Worm (Caenorhabditis elegans) whole organism, mixed stage, embryonic: Measurements from ENCODE around the gene F36D3.8.

Source experiments
- M03D4.4 ChIP-seq: sonication (generic microtip); optimal IDR thresholded peaks from 2 replicates; lab custom pipeline; 2017; ENCODE audit warnings: mild to moderate bottlenecking, missing genetic modification characterization, missing compliant biosample characterization
- blmp-1 ChIP-seq: fragments of 150-350 bp; optimal IDR thresholded peaks from 2 replicates; lab custom pipeline; 2014; ENCODE audit warnings: missing biosample characterization, missing genetic modification characterization
- ceh-39 ChIP-seq: fragments of 150-350 bp; optimal IDR thresholded peaks from 2 replicates; lab custom pipeline; 2014; ENCODE audit warnings: missing biosample characterization, missing genetic modification characterization
- ceh-43 ChIP-seq: fragments of 200-800 bp; sonication (Bioruptor generic); optimal IDR thresholded peaks from 2 replicates; lab custom pipeline; 2018; ENCODE audit warnings: mild to moderate bottlenecking, missing genetic modification characterization, moderate library complexity, missing compliant biosample characterization
- ces-1 ChIP-seq: fragments of 150-350 bp; optimal IDR thresholded peaks from 2 replicates; lab custom pipeline; 2014; ENCODE audit warnings: missing biosample characterization, missing genetic modification reagents, missing genetic modification characterization
- elt-1 ChIP-seq: sonication (generic microtip); optimal IDR thresholded peaks from 2 replicates; lab custom pipeline; 2017; ENCODE audit warnings: missing genetic modification characterization, mild to moderate bottlenecking, missing compliant biosample characterization, antibody characterized with exemption, moderate library complexity, borderline replicate concordance; ENCODE audit not compliant: insufficient read depth
- flh-1 ChIP-seq: fragments of 200-800 bp; sonication (Bioruptor generic); optimal IDR thresholded peaks from 2 replicates; lab custom pipeline; 2018; ENCODE audit warnings: mild to moderate bottlenecking, missing genetic modification characterization, moderate library complexity, missing compliant biosample characterization
- ham-2 ChIP-seq: fragments of 200-800 bp; sonication (Bioruptor generic); optimal IDR thresholded peaks from 2 replicates; lab custom pipeline; 2018; ENCODE audit warnings: mild to moderate bottlenecking, missing genetic modification characterization, missing compliant biosample characterization
- hlh-1 ChIP-seq: fragments of 150-350 bp; optimal IDR thresholded peaks from 2 replicates; lab custom pipeline; 2014; ENCODE audit warnings: missing biosample characterization, missing genetic modification reagents, missing genetic modification characterization
- lin-13 ChIP-seq: fragments of 150-350 bp; optimal IDR thresholded peaks from 2 replicates; lab custom pipeline; 2014; ENCODE audit warnings: missing biosample characterization, missing genetic modification characterization
- lsy-2 ChIP-seq: fragments of 150-350 bp; optimal IDR thresholded peaks from 2 replicates; lab custom pipeline; 2014; ENCODE audit warnings: missing biosample characterization, missing genetic modification characterization
- mab-5 ChIP-seq: fragments of 150-350 bp; optimal IDR thresholded peaks from 2 replicates; lab custom pipeline; 2014; ENCODE audit warnings: missing biosample characterization, missing genetic modification characterization
- mep-1 ChIP-seq: fragments of 150-350 bp; optimal IDR thresholded peaks from 2 replicates; lab custom pipeline; 2017; ENCODE audit warnings: missing biosample characterization, missing genetic modification reagents, missing genetic modification characterization, inconsistent platforms
- mls-2 ChIP-seq: sonication (generic microtip); optimal IDR thresholded peaks from 2 replicates; lab custom pipeline; 2016; ENCODE audit warnings: mild to moderate bottlenecking, missing genetic modification characterization, moderate library complexity, missing compliant biosample characterization
- nhr-12 ChIP-seq: fragments of 150-350 bp; optimal IDR thresholded peaks from 2 replicates; lab custom pipeline; 2014; ENCODE audit warnings: missing biosample characterization, missing genetic modification characterization
- nhr-237 ChIP-seq: fragments of 150-350 bp; optimal IDR thresholded peaks from 2 replicates; lab custom pipeline; 2014; ENCODE audit warnings: missing biosample characterization, missing genetic modification characterization
- nhr-28 ChIP-seq: fragments of 150-350 bp; optimal IDR thresholded peaks from 2 replicates; lab custom pipeline; 2014; ENCODE audit warnings: missing biosample characterization, missing genetic modification characterization
- nhr-76 ChIP-seq: sonication (generic microtip); optimal IDR thresholded peaks from 2 replicates; lab custom pipeline; 2017; ENCODE audit warnings: missing biosample characterization, missing genetic modification characterization
- pha-4 ChIP-seq: fragments of 150-350 bp; optimal IDR thresholded peaks from 2 replicates; lab custom pipeline; 2018; ENCODE audit warnings: missing biosample characterization, missing genetic modification reagents, missing genetic modification characterization
- sem-2 ChIP-seq: fragments of 200-800 bp; sonication (Bioruptor generic); optimal IDR thresholded peaks from 2 replicates; lab custom pipeline; 2018; ENCODE audit warnings: mild to moderate bottlenecking, missing genetic modification characterization, missing compliant biosample characterization
- snpc-4 ChIP-seq: fragments of 150-350 bp; optimal IDR thresholded peaks from 2 replicates; lab custom pipeline; 2014; ENCODE audit warnings: missing biosample characterization, missing genetic modification characterization
- sptf-1 ChIP-seq: sonication (generic microtip); optimal IDR thresholded peaks from 2 replicates; lab custom pipeline; 2017; ENCODE audit warnings: mild to moderate bottlenecking, missing genetic modification characterization, moderate library complexity, missing compliant biosample characterization
- unc-120 ChIP-seq: sonication (generic microtip); optimal IDR thresholded peaks from 2 replicates; lab custom pipeline; 2017; ENCODE audit warnings: missing genetic modification characterization, missing compliant biosample characterization; ENCODE audit not compliant: poor library complexity, severe bottlenecking
- unc-39 ChIP-seq: fragments of 150-350 bp; optimal IDR thresholded peaks from 2 replicates; lab custom pipeline; 2014; ENCODE audit warnings: missing biosample characterization, missing genetic modification characterization
- unc-62 ChIP-seq: fragments of 150-350 bp; optimal IDR thresholded peaks from 2 replicates; lab custom pipeline; 2014; ENCODE audit warnings: missing biosample characterization, missing genetic modification reagents, missing genetic modification characterization
- zip-8 ChIP-seq: fragments of 150-350 bp; optimal IDR thresholded peaks from 2 replicates; lab custom pipeline; 2014; ENCODE audit warnings: missing biosample characterization, missing genetic modification characterization
- ztf-11 ChIP-seq: fragments of 150-350 bp; optimal IDR thresholded peaks from 2 replicates; lab custom pipeline; 2014; ENCODE audit warnings: missing biosample characterization, missing genetic modification characterization

Gene F36D3.8

DNA sequence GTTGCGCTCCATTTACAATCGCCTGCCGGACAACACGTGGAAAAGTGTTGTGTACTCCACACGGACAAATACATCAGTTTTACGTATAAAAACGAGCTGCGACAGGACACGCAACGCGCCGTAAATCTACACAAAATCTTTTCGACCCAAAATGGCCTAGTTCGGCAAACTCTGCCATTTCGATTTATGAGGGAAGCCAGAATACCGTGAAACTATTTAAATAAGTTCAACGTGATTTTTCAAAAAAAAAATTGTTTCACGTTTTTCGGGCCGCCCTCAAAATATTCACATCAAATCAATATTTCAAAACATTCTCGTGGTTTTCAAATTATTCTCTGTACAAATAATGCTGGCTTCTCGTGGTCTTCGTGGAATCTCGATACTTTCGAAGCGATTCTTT is at the start of gene F36D3.8:
TSS of gene F36D3.8 (plus strand) at position 301 of the 400 bp plus-strand sequence.
- TF ChIP-seq mab-5 (tag; lab: Kevin White, UChicago) (no peak), mls-2 (tag; lab: Kevin White, UChicago) (no peak), unc-39 (no peak), elt-1 (tag; lab: Kevin White, UChicago) (no peak), ham-2 (GFP tag; lab: Kevin White, UChicago) (no peak), blmp-1 (tag; lab: Kevin White, UChicago) (no peak), nhr-28 (no peak), ztf-11 (tag; lab: Kevin White, UChicago) (no peak), ces-1 (no peak), M03D4.4 (tag; lab: Kevin White, UChicago) (no peak), nhr-237 (tag; lab: Kevin White, UChicago) (no peak), hlh-1 (no peak)

DNA sequence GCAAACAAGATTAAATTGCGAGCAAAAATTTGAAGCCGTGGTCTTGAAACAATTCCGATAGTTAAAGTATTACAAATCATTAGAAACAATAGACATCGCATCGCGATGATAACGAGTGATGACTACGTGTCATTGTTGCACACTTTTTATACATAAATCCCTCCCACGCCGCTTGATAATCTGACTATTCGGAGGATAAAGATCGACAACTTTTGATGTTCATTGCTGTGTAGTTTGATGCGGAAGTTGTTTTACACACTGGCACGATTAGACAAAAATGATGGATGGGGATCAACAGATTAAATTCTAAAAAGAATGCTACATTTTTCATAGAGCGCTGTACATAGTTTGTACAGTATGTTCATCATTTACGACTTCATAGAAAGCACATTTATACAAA is 47.7 kb upstream of the F36D3.8 start, which contains the start of gene T08G3.11:
TSS of gene T08G3.11 (minus strand) at position 101 of the 400 bp plus-strand sequence.
- TF ChIP-seq ceh-39 (tag; lab: Kevin White, UChicago) (no peak), sptf-1 (tag; lab: Kevin White, UChicago) (no peak)

DNA sequence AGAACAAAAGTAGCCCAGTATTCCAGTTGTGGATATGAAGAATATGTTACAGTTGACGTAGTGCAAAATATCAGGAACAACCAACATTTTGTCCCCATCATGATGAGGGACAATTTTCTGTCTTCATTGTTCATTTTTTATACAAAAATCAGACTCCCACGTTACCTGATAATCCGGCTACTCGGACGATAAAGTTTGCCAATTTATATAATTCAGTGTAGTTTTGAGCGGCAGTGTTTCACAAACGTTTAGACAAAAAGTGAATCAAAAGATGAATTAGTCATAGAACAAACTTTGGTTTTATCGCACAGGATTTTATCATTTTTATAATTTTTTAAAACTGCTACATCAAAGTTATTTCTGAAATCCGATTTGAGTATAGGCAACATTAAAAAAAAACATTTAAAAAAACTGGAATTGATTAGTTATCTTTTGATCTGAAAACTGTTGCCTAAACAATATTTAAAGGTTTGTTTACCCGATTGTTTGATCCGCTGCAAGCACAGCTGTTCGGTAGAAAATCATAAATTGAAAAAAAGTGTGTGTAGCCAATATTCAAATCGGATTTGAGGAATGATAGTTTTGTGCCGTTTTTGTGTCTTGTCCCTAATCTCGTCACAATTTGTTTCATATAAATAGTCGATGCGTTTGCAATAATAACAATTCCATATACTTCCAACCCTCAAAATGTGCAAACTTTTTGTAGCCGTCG is 45.9 kb upstream of the F36D3.8 start, which contains the start of the genes F57E7.4 and spig-6:
TSS of gene F57E7.4 (minus strand) at position 101 of the 712 bp plus-strand sequence.
TSS of gene spig-6 (plus strand) at position 662 of the 712 bp plus-strand sequence.
- TF ChIP-seq ceh-39 (tag; lab: Kevin White, UChicago): no peak
- TF ChIP-seq M03D4.4 (tag; lab: Kevin White, UChicago): no peak
- TF ChIP-seq mls-2 (tag; lab: Kevin White, UChicago): no peak
- TF ChIP-seq pha-4: no peak

DNA sequence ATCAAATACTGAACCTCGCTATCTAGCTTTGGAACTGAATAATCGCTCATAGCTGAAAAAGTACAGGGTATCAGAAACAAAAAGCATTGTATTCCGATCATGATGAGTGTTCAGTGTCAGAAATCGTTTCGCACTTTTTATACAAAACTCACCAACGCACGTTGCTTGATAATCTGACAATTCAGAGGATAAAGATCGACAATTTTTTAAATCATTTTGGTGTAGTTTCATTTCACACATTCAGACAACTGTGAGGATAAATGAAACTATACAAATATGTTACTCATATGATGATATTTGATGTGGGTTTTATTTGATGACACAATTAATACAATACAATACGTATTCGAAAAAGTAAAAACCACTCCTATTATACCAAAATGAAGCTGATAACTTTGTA is 43.9 kb upstream of the F36D3.8 start, which contains the start of gene F57E7.2:
TSS of gene F57E7.2 (minus strand) at position 101 of the 400 bp plus-strand sequence.
- TF ChIP-seq ces-1: no peak
- no peak for TF ChIP-seq mep-1 (tag; lab: Kevin White, UChicago)
- TF ChIP-seq zip-8 (tag; lab: Kevin White, UChicago): no peak
- TF ChIP-seq lsy-2 (tag; lab: Kevin White, UChicago): no peak
- TF ChIP-seq, all 35 proteins: peak for 0

DNA sequence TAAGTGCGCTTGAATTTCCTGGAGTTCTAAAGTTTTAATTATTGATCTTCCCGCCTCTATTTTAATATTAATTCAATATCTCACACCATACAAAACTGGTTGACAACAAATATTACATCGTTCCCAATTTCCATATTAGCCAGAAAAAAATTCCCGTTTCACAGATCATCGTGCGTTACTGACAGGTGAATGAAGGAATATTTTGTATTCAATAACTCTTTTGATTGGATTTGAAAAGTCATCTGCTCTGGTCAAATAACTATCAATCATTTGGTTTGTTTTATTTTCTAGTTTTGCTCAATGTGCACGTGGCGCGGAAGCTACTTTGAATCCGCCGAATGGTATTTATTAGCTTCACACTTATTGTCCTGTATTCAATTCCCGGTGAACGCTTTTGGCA is 43.3 kb upstream of the F36D3.8 start, which contains the start of gene srh-139:
TSS of gene srh-139 (plus strand) at position 301 of the 400 bp plus-strand sequence.
- TF ChIP-seq flh-1 (GFP tag; lab: Kevin White, UChicago) (no peak), unc-120 (tag; lab: Kevin White, UChicago) (no peak), sem-2 (GFP tag; lab: Kevin White, UChicago) (no peak), hlh-1 (no peak), mep-1 (tag; lab: Kevin White, UChicago) (no peak), pha-4 (no peak), ham-2 (GFP tag; lab: Kevin White, UChicago) (no peak), nhr-12 (tag; lab: Kevin White, UChicago) (no peak), mls-2 (tag; lab: Kevin White, UChicago) (no peak), ceh-39 (tag; lab: Kevin White, UChicago) (no peak), ces-1 (no peak)

DNA sequence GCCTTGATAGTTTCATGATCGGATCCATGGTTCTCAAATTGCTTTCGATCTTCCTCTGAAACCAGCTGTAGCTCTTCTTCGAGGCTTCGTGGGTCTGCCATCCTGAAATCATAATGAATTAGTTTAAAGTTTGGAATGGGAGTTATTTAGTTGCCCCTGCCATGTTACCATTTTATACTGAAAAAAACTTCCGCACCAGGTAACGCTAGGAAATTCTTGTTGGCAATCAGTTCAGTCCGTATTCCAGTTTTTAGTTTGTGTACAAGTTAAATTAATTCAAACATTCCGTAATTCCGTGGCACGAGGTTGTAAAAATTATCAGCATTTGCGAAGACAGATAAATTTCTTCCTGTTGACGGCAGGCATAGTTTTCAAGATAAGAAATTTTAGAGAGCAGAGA is 39.5 kb upstream of the F36D3.8 start, which contains the start of gene Y32B12A.5:
TSS of gene Y32B12A.5 (minus strand) at position 101 of the 400 bp plus-strand sequence.
- TF ChIP-seq elt-1 (tag; lab: Kevin White, UChicago) (no peak), nhr-76 (tag; lab: Kevin White, UChicago) (no peak), unc-120 (tag; lab: Kevin White, UChicago) (no peak), lin-13 (tag; lab: Kevin White, UChicago) (no peak), mab-5 (tag; lab: Kevin White, UChicago) (no peak), mep-1 (tag; lab: Kevin White, UChicago) (no peak), hlh-1 (no peak), sem-2 (GFP tag; lab: Kevin White, UChicago) (no peak), zip-8 (tag; lab: Kevin White, UChicago) (no peak), lsy-2 (tag; lab: Kevin White, UChicago) (no peak), nhr-28 (no peak), snpc-4 (tag; lab: Kevin White, UChicago) (no peak), ceh-43 (no peak), unc-62 (GFP tag; lab: Kevin White, UChicago) (no peak), ztf-11 (tag; lab: Kevin White, UChicago) (no peak)
